Fruit fly (Drosophila melanogaster) whole organism, embryonic: ENCODE results near the gene CG32590.

Experiments used
- Aef1 ChIP-seq: fragments of 200-800 bp; sonication (Bioruptor generic); IDR thresholded peaks from 3 replicates; pipeline ENCODE4 v1.3.6; 2022; ENCODE audit warnings: missing biosample characterization, missing genetic modification characterization
- Asciz ChIP-seq: fragments of 200-800 bp; sonication (Bioruptor generic); optimal IDR thresholded peaks from 2 replicates; lab custom pipeline; 2017; ENCODE audit warnings: missing biosample characterization, mild to moderate bottlenecking, missing genetic modification characterization, missing genetic modification reagents
- Atf-2 ChIP-seq: fragments of 200-800 bp; sonication (Bioruptor generic); optimal IDR thresholded peaks from 2 replicates; lab custom pipeline; 2016; ENCODE audit warnings: missing biosample characterization, missing genetic modification characterization
- Awh ChIP-seq: fragments of 200-800 bp; sonication (Bioruptor generic); IDR thresholded peaks from 2 replicates; pipeline ENCODE4, ENCODE4 v1.3.6; 2022; ENCODE audit warnings: missing biosample characterization, missing genetic modification characterization
- CG10462 ChIP-seq: fragments of 200-800 bp; sonication (Bioruptor generic); optimal IDR thresholded peaks from 2 replicates; lab custom pipeline; 2016; ENCODE audit warnings: missing biosample characterization, missing genetic modification characterization
- CG10959 ChIP-seq: fragments of 200-800 bp; sonication (Bioruptor generic); IDR thresholded peaks from 2 replicates; pipeline ENCODE4 v1.3.6; 2022; ENCODE audit warnings: missing biosample characterization, missing genetic modification characterization
- CG11085 ChIP-seq: fragments of 200-800 bp; sonication (Bioruptor generic); IDR thresholded peaks from 2 replicates; pipeline ENCODE4 v1.3.6; 2022; ENCODE audit warnings: missing biosample characterization, missing genetic modification characterization
- CG12659 ChIP-seq: fragments of 200-800 bp; sonication (Bioruptor generic); optimal IDR thresholded peaks from 3 replicates; lab custom pipeline; 2017; ENCODE audit warnings: mild to moderate bottlenecking, missing biosample characterization, missing genetic modification reagents, missing genetic modification characterization
- CG13894 ChIP-seq: fragments of 200-800 bp; sonication (Bioruptor generic); optimal IDR thresholded peaks from 3 replicates; lab custom pipeline; 2018; ENCODE audit warnings: missing biosample characterization, mild to moderate bottlenecking, missing genetic modification characterization, moderate library complexity
- CG14014 ChIP-seq: fragments of 200-800 bp; sonication (Bioruptor generic); IDR thresholded peaks from 2 replicates; pipeline ENCODE4 v1.3.6; 2022; ENCODE audit warnings: missing biosample characterization, missing genetic modification characterization
- CG14050 ChIP-seq: fragments of 200-800 bp; sonication (Bioruptor generic); IDR thresholded peaks from 3 replicates; pipeline ENCODE4 v1.3.6; 2022; ENCODE audit warnings: missing biosample characterization, missing genetic modification characterization
- CG17328 ChIP-seq: fragments of 200-800 bp; sonication (Bioruptor generic); IDR thresholded peaks from 2 replicates; pipeline ENCODE4 v1.3.6; 2022; ENCODE audit warnings: missing biosample characterization, missing genetic modification characterization
- CG17912 ChIP-seq: fragments of 200-800 bp; sonication (Bioruptor generic); optimal IDR thresholded peaks from 2 replicates; lab custom pipeline; 2018; ENCODE audit warnings: missing biosample characterization, mild to moderate bottlenecking, missing genetic modification characterization
- CG18011 ChIP-seq: fragments of 200-800 bp; sonication (Bioruptor generic); optimal IDR thresholded peaks from 2 replicates; lab custom pipeline; 2017; ENCODE audit warnings: missing biosample characterization, missing genetic modification characterization, mild to moderate bottlenecking, moderate library complexity, missing genotype
- CG3163 ChIP-seq: fragments of 200-800 bp; sonication (Bioruptor generic); optimal IDR thresholded peaks from 3 replicates; lab custom pipeline; 2016; ENCODE audit warnings: missing biosample characterization, missing genetic modification characterization
- CG3281 ChIP-seq: fragments of 200-800 bp; sonication (Bioruptor generic); optimal IDR thresholded peaks from 3 replicates; lab custom pipeline; 2017; ENCODE audit warnings: missing biosample characterization, mild to moderate bottlenecking, missing genetic modification characterization
- CG42726 ChIP-seq: fragments of 200-800 bp; sonication (Bioruptor generic); IDR thresholded peaks from 2 replicates; pipeline ENCODE4 v1.3.6; 2022; ENCODE audit warnings: missing biosample characterization, missing genetic modification characterization; ENCODE audit not compliant: partially characterized antibody
- CG4360 ChIP-seq: fragments of 200-800 bp; sonication (Bioruptor generic); IDR thresholded peaks from 2 replicates; pipeline ENCODE4 v1.3.6; 2022; ENCODE audit warnings: missing biosample characterization, missing genetic modification characterization
- CG4404 ChIP-seq: fragments of 200-800 bp; sonication (Bioruptor generic); IDR thresholded peaks from 2 replicates; pipeline ENCODE4 v1.3.6; 2022; ENCODE audit warnings: missing biosample characterization, missing genetic modification characterization
- CG4854 ChIP-seq: fragments of 200-800 bp; sonication (Bioruptor generic); optimal IDR thresholded peaks from 2 replicates; lab custom pipeline; 2016; ENCODE audit warnings: missing biosample characterization, missing genetic modification characterization, inconsistent platforms
- CG5245 ChIP-seq: fragments of 200-800 bp; sonication (Bioruptor generic); optimal IDR thresholded peaks from 3 replicates; lab custom pipeline; 2016; ENCODE audit warnings: missing biosample characterization, missing genetic modification characterization
- CG8290 ChIP-seq, 3 experiments: fragments of 200-800 bp; sonication (Bioruptor generic); optimal IDR thresholded peaks; 2 replicates each; lab custom pipeline; 2016 to 2019; ENCODE audit warnings: missing biosample characterization in 3 of 3, missing genetic modification characterization in 3 of 3, mild to moderate bottlenecking in 2 of 3, moderate library complexity in 1 of 3
- CG8944 ChIP-seq: fragments of 200-800 bp; sonication (Bioruptor generic); optimal IDR thresholded peaks from 3 replicates; lab custom pipeline; 2016; ENCODE audit warnings: missing biosample characterization, missing genetic modification characterization
- CG9437 ChIP-seq: fragments of 200-800 bp; sonication (Bioruptor generic); optimal IDR thresholded peaks from 2 replicates; lab custom pipeline; 2018; ENCODE audit warnings: missing biosample characterization, mild to moderate bottlenecking, missing genetic modification characterization
- CrebB ChIP-seq: fragments of 200-800 bp; sonication (Bioruptor generic); optimal IDR thresholded peaks from 3 replicates; lab custom pipeline; 2018; ENCODE audit warnings: missing biosample characterization, mild to moderate bottlenecking, missing genetic modification characterization
- Dbx ChIP-seq: fragments of 200-800 bp; sonication (Bioruptor generic); IDR thresholded peaks from 3 replicates; pipeline ENCODE4 v1.3.6; 2022; ENCODE audit warnings: missing biosample characterization, missing genetic modification characterization
- Dp ChIP-seq: fragments of 200-800 bp; sonication (Bioruptor generic); optimal IDR thresholded peaks from 2 replicates; lab custom pipeline; 2018; ENCODE audit warnings: missing biosample characterization, mild to moderate bottlenecking, missing genetic modification characterization, moderate library complexity
- Elba2 ChIP-seq: fragments of 200-800 bp; sonication (Bioruptor generic); optimal IDR thresholded peaks from 3 replicates; lab custom pipeline; 2016; ENCODE audit warnings: missing biosample characterization, missing genetic modification characterization
- Ets97D ChIP-seq: fragments of 200-800 bp; sonication (Bioruptor generic); optimal IDR thresholded peaks from 3 replicates; lab custom pipeline; 2016; ENCODE audit warnings: missing biosample characterization, missing genetic modification characterization
- MBD-R2 ChIP-seq: fragments of 200-800 bp; sonication (Bioruptor generic); IDR thresholded peaks from 2 replicates; pipeline ENCODE4 v1.3.6; 2022; ENCODE audit warnings: missing biosample characterization, missing genetic modification characterization
- Myb ChIP-seq: fragments of 200-800 bp; sonication (Bioruptor generic); optimal IDR thresholded peaks from 2 replicates; lab custom pipeline; 2016; ENCODE audit warnings: missing biosample characterization, missing genetic modification characterization
- NfI ChIP-seq: fragments of 200-800 bp; sonication (Bioruptor generic); optimal IDR thresholded peaks from 3 replicates; lab custom pipeline; 2018; ENCODE audit warnings: missing biosample characterization, mild to moderate bottlenecking, missing genetic modification characterization, moderate library complexity
- Sox100B ChIP-seq: fragments of 200-800 bp; sonication (Bioruptor generic); optimal IDR thresholded peaks from 3 replicates; lab custom pipeline; 2018; ENCODE audit warnings: missing biosample characterization, mild to moderate bottlenecking, missing genetic modification characterization
- Ssrp ChIP-seq: fragments of 200-800 bp; sonication (Bioruptor generic); optimal IDR thresholded peaks from 2 replicates; lab custom pipeline; 2018; ENCODE audit warnings: missing biosample characterization, mild to moderate bottlenecking, missing genetic modification characterization, moderate library complexity
- Stat92E ChIP-seq, 3 experiments: fragments of >200 bp in 2 of 3; fragments of 200-800 bp in 1 of 3; sonication (Bioruptor generic) in 1 of 3; optimal IDR thresholded peaks; 2 replicates each; lab custom pipeline; 2017 to 2019; ENCODE audit warnings: missing biosample characterization in 3 of 3, missing genetic modification characterization in 3 of 3, mild to moderate bottlenecking in 1 of 3, moderate library complexity in 1 of 3
- YL-1 ChIP-seq: fragments of 200-800 bp; sonication (Bioruptor generic); optimal IDR thresholded peaks from 3 replicates; lab custom pipeline; 2017; ENCODE audit warnings: missing biosample characterization, mild to moderate bottlenecking, missing genetic modification characterization
- ase ChIP-seq: fragments of 200-800 bp; sonication (Bioruptor generic); IDR thresholded peaks from 3 replicates; pipeline ENCODE4 v1.3.6; 2022; ENCODE audit warnings: missing biosample characterization, missing genetic modification characterization
- bowl ChIP-seq: fragments of 200-800 bp; sonication (Bioruptor generic); IDR thresholded peaks from 2 replicates; pipeline ENCODE4 v1.3.6; 2022; ENCODE audit warnings: missing biosample characterization, missing genetic modification characterization
- cato ChIP-seq: fragments of 200-800 bp; sonication (Bioruptor generic); optimal IDR thresholded peaks from 2 replicates; lab custom pipeline; 2016; ENCODE audit warnings: missing biosample characterization, missing genetic modification characterization, borderline replicate concordance
- chif ChIP-seq, 2 experiments: fragments of 200-800 bp; sonication (Bioruptor generic); optimal IDR thresholded peaks; 3 replicates each; lab custom pipeline; 2016; ENCODE audit warnings: missing biosample characterization in 2 of 2, missing genetic modification characterization in 2 of 2
- corto ChIP-seq: fragments of 200-800 bp; sonication (Bioruptor generic); optimal IDR thresholded peaks from 2 replicates; lab custom pipeline; 2016; ENCODE audit warnings: missing biosample characterization, mild to moderate bottlenecking, missing genetic modification characterization, moderate library complexity
- crp ChIP-seq, 2 experiments: fragments of 200-800 bp; sonication (Bioruptor generic); optimal IDR thresholded peaks; 2 replicates in 1 of 2; 3 replicates in 1 of 2; lab custom pipeline; 2017; ENCODE audit warnings: missing biosample characterization in 2 of 2, missing genetic modification characterization in 2 of 2, mild to moderate bottlenecking in 1 of 2, moderate library complexity in 1 of 2
- en ChIP-seq: fragments of 200-800 bp; sonication (Bioruptor generic); optimal IDR thresholded peaks from 2 replicates; lab custom pipeline; 2016; ENCODE audit warnings: missing biosample characterization, missing genetic modification characterization
- fd102C ChIP-seq: fragments of 200-800 bp; sonication (Bioruptor generic); optimal IDR thresholded peaks from 2 replicates; lab custom pipeline; 2018; ENCODE audit warnings: missing biosample characterization, mild to moderate bottlenecking, missing genetic modification characterization, moderate library complexity
- grau ChIP-seq: fragments of 200-800 bp; optimal IDR thresholded peaks from 3 replicates; lab custom pipeline; 2019; ENCODE audit warnings: missing biosample characterization, mild to moderate bottlenecking, missing genetic modification characterization, moderate library complexity
- lmd ChIP-seq: fragments of 200-800 bp; sonication (Bioruptor generic); IDR thresholded peaks from 2 replicates; pipeline ENCODE4 v1.3.6; 2022; ENCODE audit warnings: missing biosample characterization, missing genetic modification characterization
- mam ChIP-seq: fragments of 200-800 bp; sonication (Bioruptor generic); optimal IDR thresholded peaks from 3 replicates; lab custom pipeline; 2016; ENCODE audit warnings: missing biosample characterization, missing genetic modification characterization
- nerfin-1 ChIP-seq: fragments of 200-800 bp; sonication (Bioruptor generic); optimal IDR thresholded peaks from 3 replicates; lab custom pipeline; 2019; ENCODE audit warnings: missing biosample characterization, mild to moderate bottlenecking, missing genetic modification characterization, moderate library complexity
- repo ChIP-seq: fragments of 200-800 bp; sonication (Bioruptor generic); optimal IDR thresholded peaks from 2 replicates; lab custom pipeline; 2016; ENCODE audit warnings: missing biosample characterization, missing genetic modification characterization
- slou ChIP-seq: fragments of 200-800 bp; sonication (Bioruptor generic); optimal IDR thresholded peaks from 3 replicates; lab custom pipeline; 2016; ENCODE audit warnings: missing biosample characterization, missing genetic modification characterization

Gene CG32590

DNA sequence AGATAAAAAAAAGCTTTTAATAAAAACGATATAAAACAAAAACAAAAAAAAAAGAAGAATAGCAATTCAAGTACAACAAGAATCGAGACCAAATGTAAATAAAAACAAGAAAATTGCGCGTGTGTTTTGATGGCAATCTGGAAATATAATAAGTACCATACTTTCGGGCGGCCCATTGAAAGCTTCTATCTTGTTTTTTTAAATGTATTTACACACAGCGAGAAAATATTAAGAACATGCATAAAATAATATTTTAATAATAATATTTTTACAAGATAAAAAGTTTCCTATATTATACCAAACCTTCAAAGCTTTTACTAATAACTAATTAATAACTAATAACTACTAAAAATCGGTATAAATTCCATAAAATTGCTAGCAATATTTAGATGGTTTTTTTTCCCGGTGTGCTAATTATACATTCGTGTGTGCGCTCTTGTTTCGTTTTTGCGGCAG, 1.5 kb upstream of the CG32590 start (continued):
- no peak for TF ChIP-seq CG8290 (GFP tag; optimal IDR thresholded peaks at IDR 0.05; lab: Kevin White, UChicago)
- TF ChIP-seq CG8290 (tag; optimal IDR thresholded peaks at IDR 0.05; lab: Kevin White, UChicago): no peak
- TF ChIP-seq CG13894: no peak
- TF ChIP-seq fd102C (GFP tag; lab: Kevin White, UChicago): no peak
- TF ChIP-seq CrebB (tag; lab: Kevin White, UChicago): no peak
- TF ChIP-seq CG18011 (GFP tag; lab: Kevin White, UChicago): no peak
- TF ChIP-seq repo (GFP tag; lab: Kevin White, UChicago): no peak
- peak; percentile 2 for TF ChIP-seq nerfin-1 (tag; lab: Kevin White, UChicago)
- peak; percentile 39 for TF ChIP-seq Sox100B (GFP tag; lab: Kevin White, UChicago)
- no peak for TF ChIP-seq Aef1
- peak; percentile 34 for TF ChIP-seq CG12659 (GFP tag; lab: Kevin White, UChicago)
- no peak for TF ChIP-seq Awh
- no peak for TF ChIP-seq Stat92E (GFP tag; optimal IDR thresholded peaks at IDR 0.05; lab: Kevin White, UChicago)
- peak; percentile 68 for TF ChIP-seq grau (tag; lab: Kevin White, UChicago)
- TF ChIP-seq CG10462 (GFP tag; lab: Kevin White, UChicago): no peak
- no peak for TF ChIP-seq chif (GFP tag; optimal IDR thresholded peaks at IDR 0.05; lab: Kevin White, UChicago)
- TF ChIP-seq mam (GFP tag; lab: Kevin White, UChicago): no peak
- TF ChIP-seq bowl (GFP tag; lab: Robert Waterston, UW): no peak; the same call in 1 of the 2 replicates
- no peak for TF ChIP-seq en (GFP tag; lab: Kevin White, UChicago)
- TF ChIP-seq CG14050: no peak
- no peak for TF ChIP-seq CG5245
- TF ChIP-seq Myb (GFP tag; lab: Kevin White, UChicago): no peak
- no peak for TF ChIP-seq CG8944 (GFP tag; lab: Kevin White, UChicago)
- TF ChIP-seq Ets97D (GFP tag; lab: Kevin White, UChicago): no peak
- no peak for TF ChIP-seq Elba2 (GFP tag; lab: Kevin White, UChicago)
- peak; percentile 21; the same call in 1 of the 2 replicates for TF ChIP-seq MBD-R2 (GFP tag; lab: Robert Waterston, UW)
- no peak for TF ChIP-seq CG9437 (GFP tag; lab: Kevin White, UChicago)
- TF ChIP-seq ase (GFP tag; lab: Robert Waterston, UW): no peak
- no peak for TF ChIP-seq corto (GFP tag; lab: Kevin White, UChicago)
- peak; percentile 41; the same call in 1 of the 3 replicates for TF ChIP-seq Dbx (GFP tag; lab: Robert Waterston, UW)
- peak; percentile 47; the same call in 1 of the 2 replicates for TF ChIP-seq lmd
- no peak for TF ChIP-seq crp (GFP tag; optimal IDR thresholded peaks at IDR 0.05; lab: Kevin White, UChicago)
- TF ChIP-seq CG11085: no peak
- TF ChIP-seq CG14014: 0 out of 2 replicates have a peak, but pooled peaks have one; percentile 22
- peak; percentile 23; the same call in 1 of the 2 replicates for TF ChIP-seq CG17328 (GFP tag; lab: Robert Waterston, UW)
- no peak for TF ChIP-seq CG42726 (GFP tag; lab: Robert Waterston, UW)
- TF ChIP-seq Atf-2 (GFP tag; lab: Kevin White, UChicago): no peak
- no peak for TF ChIP-seq CG10959 (GFP tag; lab: Robert Waterston, UW)
- no peak for TF ChIP-seq CG3163
- peak; percentile 6 for TF ChIP-seq CG3281 (GFP tag; lab: Kevin White, UChicago)
- TF ChIP-seq CG4854 (GFP tag; lab: Kevin White, UChicago): no peak
- TF ChIP-seq CG17912 (GFP tag; lab: Kevin White, UChicago): no peak
- TF ChIP-seq cato (GFP tag; lab: Kevin White, UChicago): no peak
- no peak for TF ChIP-seq Dp
- TF ChIP-seq CG4404 (GFP tag; lab: Robert Waterston, UW): no peak
- peak; percentile 33 for TF ChIP-seq Asciz (GFP tag; lab: Kevin White, UChicago)
- no peak for TF ChIP-seq CG4360 (GFP tag; lab: Robert Waterston, UW)
- TF ChIP-seq YL-1 (GFP tag; lab: Kevin White, UChicago): no peak
- no peak for TF ChIP-seq NfI (GFP tag; lab: Kevin White, UChicago)
- peak; percentile 12 for TF ChIP-seq Ssrp (tag; lab: Kevin White, UChicago)
- TF ChIP-seq slou (GFP tag; lab: Kevin White, UChicago): no peak
